Worm (Caenorhabditis elegans) whole organism, L2 larva: ENCODE measurements around the gene enu-3.6.

Experiments
- Y55F3AM.14 ChIP-seq: fragments of 200-800 bp; sonication (Bioruptor generic); optimal IDR thresholded peaks from 2 replicates; lab custom pipeline; 2018; ENCODE audit warnings: mild to moderate bottlenecking, missing genetic modification characterization, missing compliant biosample characterization
- egl-27 ChIP-seq: sonication (generic microtip); optimal IDR thresholded peaks from 3 replicates; lab custom pipeline; 2017; ENCODE audit warnings: missing biosample characterization, missing genetic modification reagents, missing genetic modification characterization
- elt-3 ChIP-seq: sonication (generic microtip); optimal IDR thresholded peaks from 2 replicates; lab custom pipeline; 2017; ENCODE audit warnings: missing biosample characterization, missing genetic modification characterization
- lin-39 ChIP-seq: fragments of 150-350 bp; optimal IDR thresholded peaks from 2 replicates; lab custom pipeline; 2014; ENCODE audit warnings: missing biosample characterization, missing genetic modification reagents, missing genetic modification characterization
- nhr-11 ChIP-seq: fragments of 150-350 bp; optimal IDR thresholded peaks from 2 replicates; lab custom pipeline; 2014; ENCODE audit warnings: missing biosample characterization, missing genetic modification characterization
- nhr-129 ChIP-seq: fragments of 150-350 bp; optimal IDR thresholded peaks from 2 replicates; lab custom pipeline; 2014; ENCODE audit warnings: missing biosample characterization, missing genetic modification characterization
- unc-39 ChIP-seq: fragments of 150-350 bp; optimal IDR thresholded peaks from 2 replicates; lab custom pipeline; 2014; ENCODE audit warnings: missing biosample characterization, missing genetic modification characterization
- unc-62 ChIP-seq: fragments of 150-350 bp; optimal IDR thresholded peaks from 2 replicates; lab custom pipeline; 2014; ENCODE audit warnings: missing biosample characterization, missing genetic modification reagents, missing genetic modification characterization

DNA sequence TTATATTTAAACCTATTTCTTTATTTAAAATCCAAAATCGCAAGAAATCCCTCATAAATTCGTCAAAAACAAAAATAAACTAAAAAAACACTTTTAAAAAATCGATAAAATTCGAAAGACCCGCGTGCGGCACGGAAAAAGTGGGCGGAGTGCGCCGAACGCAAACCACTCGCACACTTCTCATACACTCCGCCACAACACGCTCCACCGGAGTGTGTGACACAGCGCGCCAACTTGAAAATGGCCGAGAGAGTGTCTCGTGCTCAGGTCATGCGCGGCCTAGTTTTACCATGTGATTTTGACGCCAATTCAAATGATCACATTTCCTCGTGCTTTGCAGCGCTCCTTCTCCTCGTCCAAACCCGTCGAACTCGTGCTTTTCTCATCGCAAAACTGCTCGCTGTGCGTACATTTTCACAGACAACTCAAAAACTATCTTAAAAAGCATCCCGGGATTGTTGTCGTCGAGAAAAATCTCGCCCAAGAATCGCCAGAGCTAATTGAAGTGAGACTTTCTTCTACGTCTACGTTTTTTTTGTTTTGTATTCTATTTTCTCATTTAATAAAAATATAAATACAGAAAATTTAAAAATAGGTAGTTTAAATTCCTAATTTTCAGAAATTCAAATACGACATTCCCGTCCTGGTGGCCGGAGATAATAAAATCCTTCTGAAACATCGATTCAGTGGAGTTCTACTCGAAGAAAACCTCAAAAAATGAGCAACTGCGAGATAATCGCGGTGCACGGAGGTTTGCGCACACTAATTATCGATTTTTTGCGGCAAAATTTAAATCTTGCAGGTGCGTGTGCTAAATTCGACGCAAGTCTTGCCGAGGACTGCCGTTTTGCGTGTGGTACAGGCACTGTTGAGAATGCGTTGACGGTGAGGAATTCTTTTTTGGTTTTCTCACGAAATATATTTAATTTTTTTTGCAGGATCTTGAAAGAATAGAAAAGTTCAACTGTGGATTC lies 9.1 kb downstream of the enu-3.6 start, which contains the start of gene tasp-1:
- peak; percentile 97 for TF ChIP-seq egl-27
- peak; percentile 100 for TF ChIP-seq nhr-129 (tag; lab: Kevin White, UChicago)
- no peak for TF ChIP-seq elt-3
- peak; percentile 100 for TF ChIP-seq Y55F3AM.14
- TF ChIP-seq unc-39: peak; percentile 100
- TF ChIP-seq nhr-11 (tag; lab: Kevin White, UChicago): peak; percentile 90
- peak; percentile 96 for TF ChIP-seq unc-62 (GFP tag; lab: Kevin White, UChicago)
- TF ChIP-seq lin-39 (tag; lab: Kevin White, UChicago): peak; percentile 91
